Worm (Caenorhabditis elegans) whole organism, early embryonic: ENCODE results near the gene clh-3.

Source experiments
- ama-1 ChIP-seq: fragments of 150-350 bp; optimal IDR thresholded peaks from 2 replicates; lab custom pipeline; 2014
- ceh-36 ChIP-seq: sonication (generic microtip); optimal IDR thresholded peaks from 2 replicates; lab custom pipeline; 2016; ENCODE audit warnings: missing genetic modification characterization, inconsistent platforms, missing compliant biosample characterization
- flt-1 ChIP-seq: fragments of 200-800 bp; sonication (Bioruptor generic); IDR thresholded peaks from 2 replicates; pipeline ENCODE4 v1.3.6; 2022; ENCODE audit warnings: missing genetic modification characterization, missing compliant biosample characterization
- hmbx-1 ChIP-seq: sonication (generic microtip); optimal IDR thresholded peaks from 2 replicates; lab custom pipeline; 2016; ENCODE audit warnings: mild to moderate bottlenecking, missing genetic modification characterization, missing compliant biosample characterization
- hmg-4 ChIP-seq: fragments of 200-800 bp; sonication (Bioruptor generic); optimal IDR thresholded peaks from 2 replicates; lab custom pipeline; 2018; ENCODE audit warnings: mild to moderate bottlenecking, missing genetic modification characterization, missing compliant biosample characterization
- hnd-1 ChIP-seq: sonication (generic microtip); optimal IDR thresholded peaks from 2 replicates; lab custom pipeline; 2016; ENCODE audit warnings: missing genetic modification characterization, missing compliant biosample characterization
- tra-4 ChIP-seq: sonication (generic microtip); optimal IDR thresholded peaks from 2 replicates; lab custom pipeline; 2017; ENCODE audit warnings: missing genetic modification characterization, missing compliant biosample characterization

DNA sequence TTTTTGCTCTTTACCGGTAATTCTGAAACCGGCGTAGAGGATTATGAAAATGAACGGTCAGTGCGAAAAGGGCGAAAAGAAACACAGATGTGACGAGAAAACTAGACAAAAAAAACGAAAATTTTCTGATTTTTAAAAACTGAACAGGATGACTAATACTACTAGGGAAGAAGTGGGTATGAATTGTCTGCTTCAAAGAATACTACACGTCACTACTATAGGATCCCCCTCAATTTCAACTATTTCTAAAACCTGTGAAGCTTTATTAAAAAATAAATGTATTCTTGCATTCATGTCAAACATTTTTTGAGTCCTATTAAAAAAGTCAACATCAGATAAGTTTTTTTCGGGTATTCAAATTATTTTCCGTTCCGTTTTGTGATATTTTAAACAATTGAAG lies 1.6 kb downstream of the clh-3 start:
- TF ChIP-seq ceh-36 (tag; lab: Kevin White, UChicago) (no peak), tra-4 (no peak), ama-1 (no peak), hmg-4 (GFP tag; lab: Kevin White, UChicago) (no peak), hmbx-1 (no peak), hnd-1 (tag; lab: Kevin White, UChicago) (no peak), flt-1 (GFP tag; lab: Robert Waterston, UW) (no peak)
